Fruit fly (Drosophila melanogaster) whole organism, wandering third instar larva: ENCODE results near the gene CG42399.

Experiments
- CG9705 ChIP-seq: fragments of 200-800 bp; sonication (Bioruptor generic); optimal IDR thresholded peaks from 2 replicates; lab custom pipeline; 2018; ENCODE audit warnings: missing biosample characterization, mild to moderate bottlenecking, missing genetic modification characterization
- CrebA ChIP-seq: fragments of 200-800 bp; sonication (Bioruptor generic); optimal IDR thresholded peaks from 2 replicates; lab custom pipeline; 2016; ENCODE audit warnings: missing biosample characterization, mild to moderate bottlenecking, missing genetic modification characterization, borderline replicate concordance
- Dfd ChIP-seq: fragments of >200 bp; optimal IDR thresholded peaks from 2 replicates; lab custom pipeline; 2017; ENCODE audit warnings: missing biosample characterization, missing genetic modification characterization
- Dif ChIP-seq: fragments of 200-275, 200-300 bp; sonication (Bioruptor generic); optimal IDR thresholded peaks from 2 replicates; lab custom pipeline; 2018; ENCODE audit warnings: missing biosample characterization, missing genetic modification characterization; ENCODE audit not compliant: partially characterized antibody
- HLH106 ChIP-seq: fragments of 200-800 bp; optimal IDR thresholded peaks from 3 replicates; lab custom pipeline; 2019; ENCODE audit warnings: missing biosample characterization, mild to moderate bottlenecking, missing genetic modification characterization, moderate library complexity
- Hnf4 ChIP-seq: fragments of 200-800 bp; sonication (Bioruptor generic); optimal IDR thresholded peaks from 2 replicates; lab custom pipeline; 2016; ENCODE audit warnings: missing biosample characterization, mild to moderate bottlenecking, missing genetic modification characterization
- Hr83 ChIP-seq: fragments of 200-300 bp; sonication (Bioruptor generic); optimal IDR thresholded peaks from 2 replicates; lab custom pipeline; 2016; ENCODE audit warnings: missing biosample characterization, mild to moderate bottlenecking, missing genetic modification characterization, moderate library complexity; ENCODE audit not compliant: poor library complexity, severe bottlenecking
- Mio ChIP-seq: sonication (Bioruptor generic); optimal IDR thresholded peaks from 2 replicates; lab custom pipeline; 2016; ENCODE audit warnings: missing biosample characterization, missing genetic modification characterization
- Myc ChIP-seq: fragments of >200 bp; optimal IDR thresholded peaks from 2 replicates; lab custom pipeline; 2017
- OdsH ChIP-seq: fragments of 200-800 bp; sonication (Bioruptor generic); optimal IDR thresholded peaks from 2 replicates; lab custom pipeline; 2016; ENCODE audit warnings: missing biosample characterization, mild to moderate bottlenecking, missing genetic modification characterization
- Rel ChIP-seq, 2 experiments: fragments of 200-800 bp; sonication (Bioruptor generic) in 1 of 2; optimal IDR thresholded peaks; 2 replicates in 1 of 2; 3 replicates in 1 of 2; lab custom pipeline; 2016 to 2019; ENCODE audit warnings: mild to moderate bottlenecking in 2 of 2, missing biosample characterization in 2 of 2, missing genetic modification characterization in 2 of 2, moderate library complexity in 1 of 2
- Sp1 ChIP-seq: fragments of 200-800 bp; sonication (Bioruptor generic); optimal IDR thresholded peaks from 3 replicates; lab custom pipeline; 2019; ENCODE audit warnings: missing biosample characterization, mild to moderate bottlenecking, missing genetic modification characterization, moderate library complexity
- Vsx2 ChIP-seq: fragments of 200-300, 225-300 bp; sonication (Bioruptor generic); optimal IDR thresholded peaks from 2 replicates; lab custom pipeline; 2018; ENCODE audit warnings: missing biosample characterization, missing genetic modification characterization; ENCODE audit not compliant: partially characterized antibody
- br ChIP-seq: fragments of 200-800 bp; sonication (Bioruptor generic); optimal IDR thresholded peaks from 2 replicates; lab custom pipeline; 2016; ENCODE audit warnings: missing biosample characterization, missing genetic modification characterization
- brk ChIP-seq: fragments of 200-800 bp; sonication (Bioruptor generic); optimal IDR thresholded peaks from 2 replicates; lab custom pipeline; 2016; ENCODE audit warnings: missing biosample characterization, mild to moderate bottlenecking, missing genetic modification characterization
- dl ChIP-seq, 2 experiments: fragments of 175-275, 200-275 bp in 1 of 2; fragments of 200-275 bp in 1 of 2; sonication (Bioruptor generic); optimal IDR thresholded peaks; lab custom pipeline; 2018; ENCODE audit warnings: mild to moderate bottlenecking in 2 of 2, missing biosample characterization in 2 of 2, missing genetic modification characterization in 2 of 2, moderate library complexity in 2 of 2; ENCODE audit not compliant: partially characterized antibody in 2 of 2, insufficient read depth in 1 of 2
- dmrt93B ChIP-seq: fragments of 200-800 bp; sonication (Bioruptor generic); optimal IDR thresholded peaks from 2 replicates; lab custom pipeline; 2018; ENCODE audit warnings: missing biosample characterization, mild to moderate bottlenecking, missing genetic modification characterization
- dsf ChIP-seq: sonication (Bioruptor generic); optimal IDR thresholded peaks from 2 replicates; lab custom pipeline; 2016; ENCODE audit warnings: missing biosample characterization, missing genetic modification characterization, borderline replicate concordance
- foxo ChIP-seq, 2 experiments: fragments of 200-800 bp; sonication (Bioruptor generic); optimal IDR thresholded peaks; 2 replicates in 1 of 2; 3 replicates in 1 of 2; lab custom pipeline; 2016 to 2017; ENCODE audit warnings: missing biosample characterization in 2 of 2, missing genetic modification characterization in 2 of 2
- fru ChIP-seq: fragments of 200-800 bp; sonication (Bioruptor generic); optimal IDR thresholded peaks from 3 replicates; lab custom pipeline; 2016; ENCODE audit warnings: missing biosample characterization, mild to moderate bottlenecking, missing genetic modification characterization
- h ChIP-seq: fragments of 200-800 bp; sonication (Bioruptor generic); optimal IDR thresholded peaks from 3 replicates; lab custom pipeline; 2016; ENCODE audit warnings: missing biosample characterization, mild to moderate bottlenecking, missing genetic modification characterization
- jim ChIP-seq: fragments of 175-275, 200-325 bp; sonication (Bioruptor generic); optimal IDR thresholded peaks from 2 replicates; lab custom pipeline; 2016; ENCODE audit warnings: missing biosample characterization, mild to moderate bottlenecking, missing genetic modification characterization
- lola ChIP-seq: fragments of >200 bp; optimal IDR thresholded peaks from 2 replicates; lab custom pipeline; 2017; ENCODE audit warnings: missing biosample characterization, missing genetic modification characterization
- pan ChIP-seq: fragments of >200 bp; optimal IDR thresholded peaks from 2 replicates; lab custom pipeline; 2017
- psq ChIP-seq: fragments of 200-800 bp; sonication (Bioruptor generic); optimal IDR thresholded peaks from 3 replicates; lab custom pipeline; 2017; ENCODE audit warnings: missing biosample characterization, mild to moderate bottlenecking, missing genetic modification characterization, moderate library complexity
- rgr ChIP-seq: fragments of 200-800 bp; sonication (Bioruptor generic); optimal IDR thresholded peaks from 3 replicates; lab custom pipeline; 2016; ENCODE audit warnings: missing biosample characterization, mild to moderate bottlenecking, missing genetic modification characterization
- sage ChIP-seq: fragments of 200-800 bp; sonication (Bioruptor generic); optimal IDR thresholded peaks from 2 replicates; lab custom pipeline; 2016; ENCODE audit warnings: missing biosample characterization, mild to moderate bottlenecking, missing genetic modification characterization
- sv ChIP-seq: fragments of 200-800 bp; sonication (Bioruptor generic); optimal IDR thresholded peaks from 3 replicates; lab custom pipeline; 2016; ENCODE audit warnings: missing biosample characterization, missing genetic modification characterization
- tai ChIP-seq: sonication (Bioruptor generic); optimal IDR thresholded peaks from 2 replicates; lab custom pipeline; 2016; ENCODE audit warnings: missing biosample characterization, missing genetic modification characterization
- woc ChIP-seq: sonication (Bioruptor generic); optimal IDR thresholded peaks from 2 replicates; lab custom pipeline; 2016; ENCODE audit warnings: missing biosample characterization, mild to moderate bottlenecking, missing genetic modification characterization

Gene CG42399

DNA sequence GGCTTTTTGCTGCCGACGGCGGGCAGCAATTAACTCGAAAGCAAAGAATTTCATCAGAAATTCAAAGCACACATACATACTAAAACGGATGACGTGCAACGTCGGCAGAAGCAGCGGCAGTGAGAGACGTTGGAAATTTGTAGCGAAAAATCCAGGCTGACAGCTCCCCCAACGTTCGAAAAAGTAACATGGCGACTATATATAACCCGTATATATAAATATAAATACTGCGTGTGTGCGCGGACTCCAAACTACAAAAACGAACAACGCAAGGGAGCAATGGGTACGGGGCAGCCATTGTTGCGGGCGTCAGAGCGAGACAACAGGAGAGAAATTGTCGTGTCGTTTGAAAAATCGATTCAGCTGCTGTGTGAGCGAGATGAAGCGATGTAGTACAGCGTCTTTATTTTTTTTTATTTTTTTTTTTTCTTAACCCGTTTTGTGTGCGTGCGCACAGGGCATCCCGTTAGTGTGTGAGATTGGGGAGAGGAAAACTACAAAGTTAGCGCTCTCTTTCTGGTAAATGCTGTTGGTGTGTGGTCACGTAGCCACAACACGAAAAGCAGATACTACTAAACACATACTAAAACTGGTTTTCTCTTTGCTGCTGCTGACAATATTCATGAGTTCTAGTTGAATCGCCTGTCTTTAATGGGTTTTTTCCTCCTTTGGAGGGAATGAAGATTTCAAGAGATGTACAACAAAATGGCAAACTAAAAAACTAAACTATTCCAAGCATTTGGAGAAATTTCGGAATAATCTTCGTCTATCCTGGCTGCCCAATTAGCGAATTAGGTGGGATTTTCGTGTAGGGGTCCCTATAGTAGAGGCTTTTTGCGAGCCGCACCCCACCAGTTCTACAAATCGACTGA is 7.7 kb upstream of the CG42399 start (continued):
- peak; percentile 94 for TF ChIP-seq brk (GFP tag; lab: Kevin White, UChicago)
- TF ChIP-seq sage (GFP tag; lab: Kevin White, UChicago) = peak; percentile 90
- TF ChIP-seq foxo (GFP tag; optimal IDR thresholded peaks at IDR 0.05; lab: Kevin White, UChicago) = peak; percentile 9 to 91
- TF ChIP-seq sv (GFP tag; lab: Kevin White, UChicago) = peak; percentile 57
- peak; percentile 48 for TF ChIP-seq OdsH (GFP tag; lab: Kevin White, UChicago)
- no peak for TF ChIP-seq Dfd (GFP tag; lab: Kevin White, UChicago)
- peak; percentile 40 for TF ChIP-seq woc (GFP tag; lab: Kevin White, UChicago)
- peak; percentile 14 for TF ChIP-seq Mio (GFP tag; lab: Kevin White, UChicago)
- TF ChIP-seq, all 38 proteins: peak for 27

DNA sequence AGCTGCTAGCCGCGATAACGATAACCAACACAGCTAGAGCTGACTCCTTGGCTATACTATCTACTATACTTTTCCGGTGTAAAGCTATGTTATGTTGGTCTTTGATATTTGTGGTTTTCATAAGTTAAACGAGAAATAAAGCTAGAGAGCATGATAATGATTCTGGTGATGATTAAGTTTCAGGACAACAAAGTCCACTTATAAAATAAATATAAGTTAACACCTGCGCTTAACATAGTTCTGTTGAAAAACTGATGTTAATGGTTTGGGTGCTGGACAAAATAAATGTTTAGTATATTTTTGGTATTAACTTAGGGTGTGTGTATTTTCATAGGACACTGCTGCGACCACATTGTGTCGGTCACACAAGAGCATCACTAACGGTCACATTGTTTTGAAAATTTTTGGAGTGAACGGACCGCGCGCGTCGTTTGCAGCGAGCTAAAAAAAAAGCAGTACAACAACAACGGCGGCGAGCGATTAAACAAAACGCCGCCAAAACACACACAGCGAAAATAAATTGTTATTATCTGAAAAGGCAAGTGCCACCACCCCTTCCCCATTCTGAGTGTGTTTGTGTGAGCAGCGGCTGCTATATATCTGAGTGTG is 5.7 kb upstream of the CG42399 start, which contains the start of the genes CG33635 and spen:
TSS of gene CG33635 (minus strand) at position 16 of the 609 bp plus-strand sequence.
TSS of gene spen (plus strand) at position 384 of the 609 bp plus-strand sequence.
- TF ChIP-seq Hr83 (GFP tag; lab: Kevin White, UChicago) (peak; percentile 70), sage (GFP tag; lab: Kevin White, UChicago) (peak; percentile 69), lola (GFP tag; lab: Kevin White, UChicago) (no peak), rgr (GFP tag; lab: Kevin White, UChicago) (peak; percentile 71), Myc (peak; percentile 88), fru (GFP tag; lab: Kevin White, UChicago) (peak; percentile 22), Rel (GFP tag; optimal IDR thresholded peaks at IDR 0.05; lab: Kevin White, UChicago) (no peak), Rel (tag; optimal IDR thresholded peaks at IDR 0.05; lab: Kevin White, UChicago) (peak; percentile 63), jim (GFP tag; lab: Kevin White, UChicago) (peak; percentile 94), h (GFP tag; lab: Kevin White, UChicago) (peak; percentile 72), psq (GFP tag; lab: Kevin White, UChicago) (peak; percentile 55), sv (GFP tag; lab: Kevin White, UChicago) (no peak), brk (GFP tag; lab: Kevin White, UChicago) (peak; percentile 49), br (peak; percentile 34), dsf (GFP tag; lab: Kevin White, UChicago) (no peak), tai (GFP tag; lab: Kevin White, UChicago) (no peak), Mio (GFP tag; lab: Kevin White, UChicago) (no peak), CG9705 (no peak), Hnf4 (GFP tag; lab: Kevin White, UChicago) (peak; percentile 53), Vsx2 (GFP tag; lab: Kevin White, UChicago) (peak; percentile 7), pan (lab: Kevin White, UChicago) (no peak), woc (GFP tag; lab: Kevin White, UChicago) (peak; percentile 83), dmrt93B (no peak), dl (GFP tag; optimal IDR thresholded peaks at IDR 0.05; lab: Kevin White, UChicago; ENCODE audit: insufficient read depth in 1 of 2, partially characterized antibody in 2 of 2) (peak in 1 of 2 experiments; percentile 49), HLH106 (tag; lab: Kevin White, UChicago) (peak; percentile 39), Dif (GFP tag; lab: Kevin White, UChicago) (peak; percentile 22), foxo (GFP tag; optimal IDR thresholded peaks at IDR 0.05; lab: Kevin White, UChicago) (peak in 1 of 2 experiments; percentile 57), OdsH (GFP tag; lab: Kevin White, UChicago) (peak; percentile 50), Sp1 (GFP tag; lab: Kevin White, UChicago) (peak; percentile 72)

DNA sequence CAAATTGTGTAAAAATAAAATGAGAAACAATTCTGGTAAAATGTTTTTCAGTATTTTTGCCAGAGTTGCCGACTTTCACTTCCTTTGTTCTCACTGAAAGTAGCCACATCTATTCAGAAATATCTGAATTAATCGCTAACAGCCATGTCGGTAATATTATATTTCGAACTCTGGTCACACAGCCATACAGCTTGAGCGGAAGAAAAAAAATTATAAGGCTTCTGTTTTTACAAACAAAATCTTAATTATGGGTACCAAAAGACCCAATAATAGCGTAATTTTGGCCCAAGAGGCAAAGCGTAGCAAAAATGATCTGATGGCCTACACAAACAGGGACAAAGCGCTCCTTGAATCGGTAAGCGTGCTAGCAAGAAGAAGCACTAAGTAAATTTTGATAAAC is 2.9 kb upstream of the CG42399 start, which contains the start of gene CG3436:
TSS of gene CG3436 (plus strand) at position 36 of the 400 bp plus-strand sequence.
- TF ChIP-seq rgr (GFP tag; lab: Kevin White, UChicago) (peak; percentile 47), lola (GFP tag; lab: Kevin White, UChicago) (no peak), h (GFP tag; lab: Kevin White, UChicago) (peak; percentile 3), Rel (GFP tag; optimal IDR thresholded peaks at IDR 0.05; lab: Kevin White, UChicago) (no peak), Rel (tag; optimal IDR thresholded peaks at IDR 0.05; lab: Kevin White, UChicago) (peak; percentile 0), CrebA (GFP tag; lab: Kevin White, UChicago) (no peak)
